Fruit fly (Drosophila melanogaster) whole organism, embryonic: ENCODE results near the gene CG7685.

Experiments
- Ada2b ChIP-seq: fragments of 200-800 bp; sonication (Bioruptor generic); IDR thresholded peaks from 2 replicates; pipeline ENCODE4 v1.3.6; 2022; ENCODE audit warnings: missing biosample characterization, missing genetic modification characterization
- CG31224 ChIP-seq: fragments of 200-800 bp; sonication (Bioruptor generic); IDR thresholded peaks from 2 replicates; pipeline ENCODE4 v1.3.6; 2022; ENCODE audit warnings: missing biosample characterization, missing genetic modification characterization
- CG8478 ChIP-seq: fragments of >200 bp; optimal IDR thresholded peaks from 2 replicates; lab custom pipeline; 2018
- CG9727 ChIP-seq: fragments of 200-800 bp; sonication (Bioruptor generic); optimal IDR thresholded peaks from 3 replicates; lab custom pipeline; 2017; ENCODE audit warnings: missing biosample characterization, mild to moderate bottlenecking, missing genetic modification characterization
- Lhr ChIP-seq: fragments of 200-800 bp; sonication (Bioruptor generic); optimal IDR thresholded peaks from 3 replicates; lab custom pipeline; 2017; ENCODE audit warnings: mild to moderate bottlenecking, missing biosample characterization, missing genetic modification reagents, missing genetic modification characterization
- gcm2 ChIP-seq: fragments of 200-800 bp; sonication (Bioruptor generic); optimal IDR thresholded peaks from 2 replicates; lab custom pipeline; 2016; ENCODE audit warnings: missing biosample characterization, missing genetic modification characterization
- nerfin-2 ChIP-seq: fragments of 200-800 bp; sonication (Bioruptor generic); IDR thresholded peaks from 2 replicates; pipeline ENCODE4 v1.3.6; 2022; ENCODE audit warnings: missing biosample characterization, missing genetic modification characterization; ENCODE audit not compliant: partially characterized antibody
- pb ChIP-seq: fragments of 200-800 bp; sonication (Bioruptor generic); optimal IDR thresholded peaks from 3 replicates; lab custom pipeline; 2016; ENCODE audit warnings: missing biosample characterization, missing genetic modification characterization

DNA sequence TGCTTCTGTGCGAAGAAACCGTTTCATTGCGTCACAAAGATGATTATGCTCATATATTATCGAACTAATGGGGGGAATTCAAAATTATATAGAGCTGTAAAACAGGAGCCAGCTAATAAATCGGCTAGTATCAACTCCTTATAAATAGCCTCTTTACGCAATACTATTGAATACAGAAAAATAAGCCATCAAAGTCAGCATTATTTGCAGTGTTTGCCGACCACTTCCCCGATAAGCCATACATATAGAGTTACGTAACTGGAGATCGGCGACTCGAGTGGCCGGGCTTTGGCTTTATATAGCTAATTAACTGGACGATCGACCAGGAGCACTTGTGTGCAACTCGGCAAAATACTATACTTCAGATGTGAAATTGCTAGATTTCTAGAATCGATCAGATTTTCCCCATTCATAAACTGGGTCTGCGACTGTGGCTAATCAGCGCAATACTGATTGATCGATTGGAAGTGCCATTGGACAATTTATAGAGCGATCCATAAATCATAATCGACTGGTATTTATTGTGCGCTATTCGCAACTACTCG is 6.8 kb upstream of the CG7685 start:
- no peak for TF ChIP-seq pb
- TF ChIP-seq CG8478 (lab: Kevin White, UChicago), result no peak
- TF ChIP-seq Lhr (GFP tag; lab: Kevin White, UChicago), result no peak
- no peak for TF ChIP-seq CG31224 (GFP tag; lab: Robert Waterston, UW)
- no peak for TF ChIP-seq nerfin-2
- TF ChIP-seq CG9727 (GFP tag; lab: Kevin White, UChicago), result no peak
- no peak for TF ChIP-seq gcm2 (GFP tag; lab: Kevin White, UChicago)
- no peak for TF ChIP-seq Ada2b (GFP tag; lab: Robert Waterston, UW)
